Worm (Caenorhabditis elegans): ENCODE data around the gene F53A9.8.

Gene F53A9.8

DNA sequence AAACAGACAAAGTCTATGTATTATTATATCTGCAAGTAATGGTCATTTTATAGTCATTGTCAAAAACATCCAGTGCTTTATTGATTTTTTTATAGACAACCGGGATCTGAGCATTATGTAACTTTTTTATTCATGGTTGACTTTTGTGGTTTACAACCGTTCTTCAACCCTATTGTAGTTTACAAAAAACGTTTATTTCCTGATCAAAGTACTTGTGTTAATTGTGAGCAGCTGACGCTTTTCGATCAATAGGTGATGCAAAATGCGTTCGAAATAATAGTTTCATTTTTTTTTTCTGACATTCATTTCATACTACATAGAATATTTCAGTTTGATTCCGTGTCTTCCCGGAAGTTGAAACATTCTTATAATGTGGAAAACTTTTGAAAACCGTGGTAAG lies 45.9 kb downstream of the F53A9.8 start, which contains the start of the genes K09E2.2 and K09E2.3:
TSS of gene K09E2.2 (plus strand) at position 301 of the 400 bp plus-strand sequence.
TSS of gene K09E2.3 (plus strand) at position 325 of the 400 bp plus-strand sequence.
- TF ChIP-seq W03F9.2 (tag; optimal IDR thresholded peaks at IDR 0.05), result no peak
